Fruit fly (Drosophila melanogaster) whole organism, wandering third instar larva: Measurements from ENCODE around the gene Prp6.

ENCODE experiments used
- Abd-B ChIP-seq: fragments of >200 bp; optimal IDR thresholded peaks from 2 replicates; lab custom pipeline; 2017; ENCODE audit warnings: missing biosample characterization, missing genetic modification characterization
- CG32264 ChIP-seq: fragments of 200-800 bp; sonication (Bioruptor generic); optimal IDR thresholded peaks from 2 replicates; lab custom pipeline; 2016; ENCODE audit warnings: missing biosample characterization, missing genetic modification characterization
- CG9705 ChIP-seq: fragments of 200-800 bp; sonication (Bioruptor generic); optimal IDR thresholded peaks from 2 replicates; lab custom pipeline; 2018; ENCODE audit warnings: missing biosample characterization, mild to moderate bottlenecking, missing genetic modification characterization
- CrebA ChIP-seq: fragments of 200-800 bp; sonication (Bioruptor generic); optimal IDR thresholded peaks from 2 replicates; lab custom pipeline; 2016; ENCODE audit warnings: missing biosample characterization, mild to moderate bottlenecking, missing genetic modification characterization, borderline replicate concordance
- Dfd ChIP-seq: fragments of >200 bp; optimal IDR thresholded peaks from 2 replicates; lab custom pipeline; 2017; ENCODE audit warnings: missing biosample characterization, missing genetic modification characterization
- Dif ChIP-seq: fragments of 200-275, 200-300 bp; sonication (Bioruptor generic); optimal IDR thresholded peaks from 2 replicates; lab custom pipeline; 2018; ENCODE audit warnings: missing biosample characterization, missing genetic modification characterization; ENCODE audit not compliant: partially characterized antibody
- GATAd ChIP-seq: sonication (Bioruptor generic); optimal IDR thresholded peaks from 2 replicates; lab custom pipeline; 2016; ENCODE audit warnings: missing biosample characterization, missing genetic modification characterization
- HLH106 ChIP-seq: fragments of 200-800 bp; optimal IDR thresholded peaks from 3 replicates; lab custom pipeline; 2019; ENCODE audit warnings: missing biosample characterization, mild to moderate bottlenecking, missing genetic modification characterization, moderate library complexity
- Hnf4 ChIP-seq: fragments of 200-800 bp; sonication (Bioruptor generic); optimal IDR thresholded peaks from 2 replicates; lab custom pipeline; 2016; ENCODE audit warnings: missing biosample characterization, mild to moderate bottlenecking, missing genetic modification characterization
- Hr78 ChIP-seq: fragments of >200 bp; optimal IDR thresholded peaks from 2 replicates; lab custom pipeline; 2017; ENCODE audit warnings: missing biosample characterization, missing genetic modification characterization
- Jra ChIP-seq: sonication (Bioruptor generic); optimal IDR thresholded peaks from 2 replicates; lab custom pipeline; 2016; ENCODE audit warnings: missing biosample characterization, missing genetic modification characterization
- Mio ChIP-seq: sonication (Bioruptor generic); optimal IDR thresholded peaks from 2 replicates; lab custom pipeline; 2016; ENCODE audit warnings: missing biosample characterization, missing genetic modification characterization
- Myc ChIP-seq: fragments of >200 bp; optimal IDR thresholded peaks from 2 replicates; lab custom pipeline; 2017
- N ChIP-seq: fragments of >200 bp; optimal IDR thresholded peaks from 2 replicates; lab custom pipeline; 2018; ENCODE audit warnings: missing biosample characterization, missing external identifiers, missing genetic modification characterization
- OdsH ChIP-seq: fragments of 200-800 bp; sonication (Bioruptor generic); optimal IDR thresholded peaks from 2 replicates; lab custom pipeline; 2016; ENCODE audit warnings: missing biosample characterization, mild to moderate bottlenecking, missing genetic modification characterization
- Vsx2 ChIP-seq: fragments of 200-300, 225-300 bp; sonication (Bioruptor generic); optimal IDR thresholded peaks from 2 replicates; lab custom pipeline; 2018; ENCODE audit warnings: missing biosample characterization, missing genetic modification characterization; ENCODE audit not compliant: partially characterized antibody
- br ChIP-seq: fragments of 200-800 bp; sonication (Bioruptor generic); optimal IDR thresholded peaks from 2 replicates; lab custom pipeline; 2016; ENCODE audit warnings: missing biosample characterization, missing genetic modification characterization
- dl ChIP-seq, 2 experiments: fragments of 175-275, 200-275 bp in 1 of 2; fragments of 200-275 bp in 1 of 2; sonication (Bioruptor generic); optimal IDR thresholded peaks; lab custom pipeline; 2018; ENCODE audit warnings: mild to moderate bottlenecking in 2 of 2, missing biosample characterization in 2 of 2, missing genetic modification characterization in 2 of 2, moderate library complexity in 2 of 2; ENCODE audit not compliant: partially characterized antibody in 2 of 2, insufficient read depth in 1 of 2
- dsf ChIP-seq: sonication (Bioruptor generic); optimal IDR thresholded peaks from 2 replicates; lab custom pipeline; 2016; ENCODE audit warnings: missing biosample characterization, missing genetic modification characterization, borderline replicate concordance
- ey ChIP-seq: fragments of 200-800 bp; sonication (Bioruptor generic); optimal IDR thresholded peaks from 2 replicates; lab custom pipeline; 2016; ENCODE audit warnings: missing biosample characterization, missing genetic modification characterization
- foxo ChIP-seq, 2 experiments: fragments of 200-800 bp; sonication (Bioruptor generic); optimal IDR thresholded peaks; 2 replicates in 1 of 2; 3 replicates in 1 of 2; lab custom pipeline; 2016 to 2017; ENCODE audit warnings: missing biosample characterization in 2 of 2, missing genetic modification characterization in 2 of 2
- fru ChIP-seq: fragments of 200-800 bp; sonication (Bioruptor generic); optimal IDR thresholded peaks from 3 replicates; lab custom pipeline; 2016; ENCODE audit warnings: missing biosample characterization, mild to moderate bottlenecking, missing genetic modification characterization
- h ChIP-seq: fragments of 200-800 bp; sonication (Bioruptor generic); optimal IDR thresholded peaks from 3 replicates; lab custom pipeline; 2016; ENCODE audit warnings: missing biosample characterization, mild to moderate bottlenecking, missing genetic modification characterization
- jim ChIP-seq: fragments of 175-275, 200-325 bp; sonication (Bioruptor generic); optimal IDR thresholded peaks from 2 replicates; lab custom pipeline; 2016; ENCODE audit warnings: missing biosample characterization, mild to moderate bottlenecking, missing genetic modification characterization
- lola ChIP-seq: fragments of >200 bp; optimal IDR thresholded peaks from 2 replicates; lab custom pipeline; 2017; ENCODE audit warnings: missing biosample characterization, missing genetic modification characterization
- pan ChIP-seq: fragments of >200 bp; optimal IDR thresholded peaks from 2 replicates; lab custom pipeline; 2017
- psq ChIP-seq: fragments of 200-800 bp; sonication (Bioruptor generic); optimal IDR thresholded peaks from 3 replicates; lab custom pipeline; 2017; ENCODE audit warnings: missing biosample characterization, mild to moderate bottlenecking, missing genetic modification characterization, moderate library complexity
- rgr ChIP-seq: fragments of 200-800 bp; sonication (Bioruptor generic); optimal IDR thresholded peaks from 3 replicates; lab custom pipeline; 2016; ENCODE audit warnings: missing biosample characterization, mild to moderate bottlenecking, missing genetic modification characterization
- sage ChIP-seq: fragments of 200-800 bp; sonication (Bioruptor generic); optimal IDR thresholded peaks from 2 replicates; lab custom pipeline; 2016; ENCODE audit warnings: missing biosample characterization, mild to moderate bottlenecking, missing genetic modification characterization
- sv ChIP-seq: fragments of 200-800 bp; sonication (Bioruptor generic); optimal IDR thresholded peaks from 3 replicates; lab custom pipeline; 2016; ENCODE audit warnings: missing biosample characterization, missing genetic modification characterization
- tai ChIP-seq: sonication (Bioruptor generic); optimal IDR thresholded peaks from 2 replicates; lab custom pipeline; 2016; ENCODE audit warnings: missing biosample characterization, missing genetic modification characterization
- usp ChIP-seq: fragments of >200 bp; optimal IDR thresholded peaks from 2 replicates; lab custom pipeline; 2017; ENCODE audit warnings: missing biosample characterization, missing genetic modification characterization

Gene Prp6

dm6 chr3L:18916466-18916865 is 11.3 kb downstream of the Prp6 start:
- TF ChIP-seq sage (GFP tag; lab: Kevin White, UChicago) (no peak), Hnf4 (GFP tag; lab: Kevin White, UChicago) (no peak), Mio (no peak), lola (no peak), CG32264 (GFP tag; lab: Kevin White, UChicago) (no peak), Hr78 (GFP tag; lab: Kevin White, UChicago) (no peak), Vsx2 (GFP tag; lab: Kevin White, UChicago) (no peak)
- TF ChIP-seq, all 38 proteins: peak for 0

DNA sequence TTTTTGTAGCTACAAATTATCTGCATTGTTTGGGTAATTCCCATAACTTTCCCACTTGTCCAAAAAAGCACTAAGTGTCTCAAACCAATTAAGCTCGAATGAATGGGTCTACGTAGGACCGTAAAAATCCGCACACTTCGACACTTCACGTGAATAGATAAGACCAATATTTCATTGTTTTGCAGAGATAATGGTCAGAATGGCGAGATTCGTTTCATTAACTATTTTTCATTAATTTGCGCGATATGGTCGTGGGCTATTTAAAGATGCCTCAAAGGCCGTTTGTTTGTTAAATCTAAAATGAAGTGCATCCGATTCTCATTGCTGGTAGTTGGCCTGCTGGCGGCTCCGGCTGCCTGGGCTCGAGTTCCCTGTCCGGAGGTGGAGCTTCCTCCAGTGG is 12.1 kb downstream of the Prp6 start, which contains the start of gene CG6839:
CG6839 (plus strand) TSS at position 301 of the 400 bp plus-strand sequence.
- no peak for TF ChIP-seq sage (GFP tag; lab: Kevin White, UChicago)
- TF ChIP-seq Hnf4 (GFP tag; lab: Kevin White, UChicago) = no peak
- TF ChIP-seq Abd-B (GFP tag; lab: Kevin White, UChicago) = no peak
- no peak for TF ChIP-seq rgr
- TF ChIP-seq usp (GFP tag; lab: Kevin White, UChicago) = no peak
- TF ChIP-seq lola = no peak
- TF ChIP-seq fru (GFP tag; lab: Kevin White, UChicago) = no peak
- no peak for TF ChIP-seq OdsH (GFP tag; lab: Kevin White, UChicago)
- no peak for TF ChIP-seq psq (GFP tag; lab: Kevin White, UChicago)
- TF ChIP-seq ey (GFP tag; lab: Kevin White, UChicago) = no peak

dm6 chr3L:18920219-18920618 is 15.0 kb downstream of the Prp6 start, which contains the start of gene CG18223:
TSS of gene CG18223 (minus strand) at chr3L:18920319.
- TF ChIP-seq Dif (GFP tag; lab: Kevin White, UChicago) (no peak), sage (GFP tag; lab: Kevin White, UChicago) (no peak), ey (GFP tag; lab: Kevin White, UChicago) (no peak), dl (GFP tag; optimal IDR thresholded peaks at IDR 0.05; lab: Kevin White, UChicago; ENCODE audit: insufficient read depth in 1 of 2, partially characterized antibody in 2 of 2) (no peak), jim (GFP tag; lab: Kevin White, UChicago) (no peak), sv (GFP tag; lab: Kevin White, UChicago) (no peak), CG9705 (GFP tag; lab: Kevin White, UChicago) (no peak)

dm6 chr3L:18922086-18922485 is 16.9 kb downstream of the Prp6 start, which contains the start of gene CG3819:
TSS of gene CG3819 (minus strand) at chr3L:18922108.
- TF ChIP-seq CrebA (GFP tag; lab: Kevin White, UChicago) (no peak), sage (GFP tag; lab: Kevin White, UChicago) (no peak), CG9705 (GFP tag; lab: Kevin White, UChicago) (no peak), N (GFP tag; lab: Kevin White, UChicago) (no peak), Myc (lab: Kevin White, UChicago) (no peak), Dfd (GFP tag; lab: Kevin White, UChicago) (no peak), pan (no peak), h (no peak), sv (GFP tag; lab: Kevin White, UChicago) (no peak), fru (GFP tag; lab: Kevin White, UChicago) (no peak), foxo (GFP tag; optimal IDR thresholded peaks at IDR 0.05; lab: Kevin White, UChicago) (no peak), tai (GFP tag; lab: Kevin White, UChicago) (no peak), HLH106 (tag; lab: Kevin White, UChicago) (no peak), dsf (GFP tag; lab: Kevin White, UChicago) (no peak), Mio (no peak), br (GFP tag; lab: Kevin White, UChicago) (no peak), lola (no peak), ey (GFP tag; lab: Kevin White, UChicago) (no peak)
- TF ChIP-seq, all 38 proteins: peak for 0

DNA sequence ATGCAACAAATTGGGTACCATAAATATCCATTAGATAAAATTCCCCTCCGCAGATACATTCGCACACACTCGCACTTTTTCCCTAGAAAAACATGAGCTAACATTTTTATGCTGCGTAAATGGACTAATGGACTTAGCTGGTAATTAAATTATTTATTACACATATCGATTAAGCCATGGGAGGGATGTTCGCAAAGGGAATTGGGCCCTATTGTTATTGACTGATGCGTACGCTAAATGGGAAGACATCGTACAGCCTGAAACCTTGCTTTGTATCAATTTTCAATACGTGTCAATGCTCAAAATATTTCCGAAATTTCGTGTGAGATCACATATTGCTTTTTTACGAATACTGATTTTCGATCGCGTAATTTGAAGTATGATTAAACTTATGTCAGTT is 19.6 kb downstream of the Prp6 start, which contains the start of gene CG43049:
CG43049 (plus strand) TSS at position 301 of the 400 bp plus-strand sequence.
- no peak for TF ChIP-seq rgr

DNA sequence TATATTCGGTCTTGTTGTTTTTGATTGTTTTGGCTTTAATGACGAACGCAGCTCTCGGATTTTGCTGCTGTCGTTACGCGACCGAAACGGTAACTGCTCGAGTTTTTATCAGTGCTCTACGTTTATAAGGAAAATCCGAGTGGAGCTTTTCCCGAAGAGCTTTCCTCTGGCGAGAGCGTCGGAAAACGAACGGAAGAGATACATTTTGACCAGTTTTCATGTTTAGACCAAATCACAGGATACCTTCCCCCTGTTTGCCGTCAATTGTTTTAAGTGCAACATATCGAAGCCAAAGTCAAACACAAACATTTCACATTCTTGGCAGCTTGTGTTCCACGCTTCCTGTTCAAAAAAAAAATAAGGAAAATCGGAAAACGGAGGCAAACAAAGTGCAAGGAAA is 40.8 kb downstream of the Prp6 start, which contains the start of gene CG32204:
CG32204 (minus strand) TSS at position 101 of the 400 bp plus-strand sequence.
- TF ChIP-seq tai (GFP tag; lab: Kevin White, UChicago) (no peak), psq (GFP tag; lab: Kevin White, UChicago) (no peak), h (no peak), HLH106 (tag; lab: Kevin White, UChicago) (no peak), dsf (GFP tag; lab: Kevin White, UChicago) (no peak), Dfd (GFP tag; lab: Kevin White, UChicago) (no peak), Jra (GFP tag; lab: Kevin White, UChicago) (no peak), Vsx2 (GFP tag; lab: Kevin White, UChicago) (no peak), CG32264 (GFP tag; lab: Kevin White, UChicago) (no peak), CG9705 (GFP tag; lab: Kevin White, UChicago) (no peak), GATAd (no peak), rgr (no peak), jim (GFP tag; lab: Kevin White, UChicago) (no peak), sage (GFP tag; lab: Kevin White, UChicago) (no peak), dl (GFP tag; optimal IDR thresholded peaks at IDR 0.05; lab: Kevin White, UChicago; ENCODE audit: insufficient read depth in 1 of 2, partially characterized antibody in 2 of 2) (no peak), br (GFP tag; lab: Kevin White, UChicago) (no peak), Mio (no peak)
